Worm (Caenorhabditis elegans) whole organism, midembryonic: ENCODE measurements around the gene hsp-1.

Experiments
- T22C8.4 ChIP-seq: fragments of 200-800 bp; sonication (Bioruptor generic); IDR thresholded peaks from 2 replicates; pipeline ENCODE4 v1.3.6; 2022; ENCODE audit warnings: missing genetic modification characterization, missing compliant biosample characterization
- cog-1 ChIP-seq: sonication (generic microtip); optimal IDR thresholded peaks from 2 replicates; lab custom pipeline; 2016; ENCODE audit warnings: missing genetic modification characterization, missing compliant biosample characterization
- flt-1 ChIP-seq: fragments of 200-800 bp; sonication (Bioruptor generic); IDR thresholded peaks from 2 replicates; pipeline ENCODE4 v1.3.6; 2022; ENCODE audit warnings: missing genetic modification characterization, missing compliant biosample characterization
- klf-2 ChIP-seq: fragments of 200-800 bp; sonication (Bioruptor generic); conservative IDR thresholded peaks from 2 replicates; pipeline ENCODE4 v1.3.6; 2022; ENCODE audit warnings: missing genetic modification reagents, missing genetic modification characterization, missing compliant biosample characterization
- med-1 ChIP-seq: sonication (generic microtip); optimal IDR thresholded peaks from 2 replicates; lab custom pipeline; 2017; ENCODE audit warnings: missing genetic modification characterization, mild to moderate bottlenecking, missing compliant biosample characterization, antibody characterized with exemption, missing genetic modification reagents; ENCODE audit not compliant: insufficient read depth
- tab-1 ChIP-seq: fragments of 200-800 bp; sonication (Bioruptor generic); IDR thresholded peaks from 2 replicates; pipeline ENCODE4 v1.3.6; 2022; ENCODE audit warnings: missing genetic modification characterization, missing compliant biosample characterization
- ztf-29 ChIP-seq: fragments of 200-800 bp; sonication (Bioruptor generic); IDR thresholded peaks from 2 replicates; pipeline ENCODE4 v1.3.6; 2022; ENCODE audit warnings: missing genetic modification reagents, missing genetic modification characterization, missing compliant biosample characterization

ce11 chrIV:17320445-17320844 lies 41.7 kb downstream of the hsp-1 start, which contains the start of gene C49C3.4:
- TF ChIP-seq med-1 (GFP tag; lab: Kevin White, UChicago) (no peak), ztf-29 (GFP tag; lab: Robert Waterston, UW) (no peak), tab-1 (GFP tag; lab: Robert Waterston, UW) (no peak), klf-2 (no peak), flt-1 (GFP tag; lab: Robert Waterston, UW) (no peak), cog-1 (no peak), T22C8.4 (GFP tag; lab: Robert Waterston, UW) (no peak)
